Fruit fly (Drosophila melanogaster) whole organism, embryonic: ENCODE data around the gene CG7367.

Experiments
- Atf6 ChIP-seq: fragments of 200-800 bp; sonication (Bioruptor generic); IDR thresholded peaks from 2 replicates; pipeline ENCODE4 v1.3.6; 2022; ENCODE audit warnings: missing biosample characterization, missing genetic modification characterization
- Bgb ChIP-seq: fragments of 200-800 bp; sonication (Bioruptor generic); IDR thresholded peaks from 2 replicates; pipeline ENCODE4 v1.3.6; 2022; ENCODE audit warnings: missing biosample characterization, missing genetic modification characterization; ENCODE audit not compliant: partially characterized antibody
- CG11695 ChIP-seq: fragments of 200-800 bp; sonication (Bioruptor generic); IDR thresholded peaks from 3 replicates; pipeline ENCODE4 v1.3.6; 2022; ENCODE audit warnings: missing biosample characterization, missing genetic modification characterization
- CG12769 ChIP-seq: fragments of 200-800 bp; sonication (Bioruptor generic); optimal IDR thresholded peaks from 2 replicates; lab custom pipeline; 2019; ENCODE audit warnings: missing biosample characterization, mild to moderate bottlenecking, missing genetic modification characterization, moderate library complexity
- CG14667 ChIP-seq: fragments of 200-800 bp; sonication (Bioruptor generic); IDR thresholded peaks from 2 replicates; pipeline ENCODE4 v1.3.6; 2022; ENCODE audit warnings: missing biosample characterization, missing genetic modification characterization
- CG14965 ChIP-seq: fragments of 200-800 bp; sonication (Bioruptor generic); optimal IDR thresholded peaks from 2 replicates; lab custom pipeline; 2016; ENCODE audit warnings: missing biosample characterization, missing genetic modification characterization, borderline replicate concordance
- CG17829 ChIP-seq: fragments of 200-800 bp; optimal IDR thresholded peaks from 2 replicates; lab custom pipeline; 2019; ENCODE audit warnings: missing biosample characterization, mild to moderate bottlenecking, missing genetic modification characterization, moderate library complexity
- CG18599 ChIP-seq: fragments of 200-800 bp; sonication (Bioruptor generic); optimal IDR thresholded peaks from 3 replicates; lab custom pipeline; 2017; ENCODE audit warnings: missing biosample characterization, missing genetic modification characterization, mild to moderate bottlenecking, moderate library complexity, missing genetic modification reagents
- CG2199 ChIP-seq: fragments of 200-800 bp; sonication (Bioruptor generic); IDR thresholded peaks from 3 replicates; pipeline ENCODE4 v1.3.6; 2022; ENCODE audit warnings: missing biosample characterization, missing genetic modification characterization
- CG3163 ChIP-seq: fragments of 200-800 bp; sonication (Bioruptor generic); optimal IDR thresholded peaks from 3 replicates; lab custom pipeline; 2016; ENCODE audit warnings: missing biosample characterization, missing genetic modification characterization
- CG34376 ChIP-seq: fragments of 200-800 bp; sonication (Bioruptor generic); optimal IDR thresholded peaks from 2 replicates; lab custom pipeline; 2018; ENCODE audit warnings: missing biosample characterization, mild to moderate bottlenecking, missing genetic modification characterization
- CG34422 ChIP-seq: fragments of 200-800 bp; sonication (Bioruptor generic); IDR thresholded peaks from 3 replicates; pipeline ENCODE4 v1.3.6; 2022; ENCODE audit warnings: missing biosample characterization, missing genetic modification characterization
- CG4328 ChIP-seq: fragments of 200-800 bp; sonication (Bioruptor generic); optimal IDR thresholded peaks from 3 replicates; lab custom pipeline; 2017; ENCODE audit warnings: missing biosample characterization, missing genetic modification reagents, missing genetic modification characterization
- CG4617 ChIP-seq: fragments of 200-800 bp; sonication (Bioruptor generic); optimal IDR thresholded peaks from 3 replicates; lab custom pipeline; 2016; ENCODE audit warnings: missing biosample characterization, missing genetic modification characterization, borderline replicate concordance
- D19A ChIP-seq: fragments of 200-800 bp; optimal IDR thresholded peaks from 3 replicates; lab custom pipeline; 2019; ENCODE audit warnings: missing biosample characterization, mild to moderate bottlenecking, missing genetic modification characterization, moderate library complexity
- Dbx ChIP-seq: fragments of 200-800 bp; sonication (Bioruptor generic); IDR thresholded peaks from 3 replicates; pipeline ENCODE4 v1.3.6; 2022; ENCODE audit warnings: missing biosample characterization, missing genetic modification characterization
- Deaf1 ChIP-seq: fragments of 200-800 bp; optimal IDR thresholded peaks from 3 replicates; lab custom pipeline; 2019; ENCODE audit warnings: missing biosample characterization, mild to moderate bottlenecking, missing genetic modification characterization, moderate library complexity
- Drgx ChIP-seq: fragments of 200-800 bp; sonication (Bioruptor generic); IDR thresholded peaks from 2 replicates; pipeline ENCODE4 v1.3.6; 2022; ENCODE audit warnings: missing biosample characterization, missing genetic modification characterization
- HmgZ ChIP-seq: fragments of 200-800 bp; sonication (Bioruptor generic); optimal IDR thresholded peaks from 2 replicates; lab custom pipeline; 2018; ENCODE audit warnings: missing biosample characterization, mild to moderate bottlenecking, missing genetic modification characterization
- MESR4 ChIP-seq: fragments of 200-800 bp; sonication (Bioruptor generic); optimal IDR thresholded peaks from 2 replicates; lab custom pipeline; 2018; ENCODE audit warnings: missing biosample characterization, mild to moderate bottlenecking, missing genetic modification characterization, moderate library complexity
- MTF-1 ChIP-seq: fragments of 200-800 bp; sonication (Bioruptor generic); optimal IDR thresholded peaks from 2 replicates; lab custom pipeline; 2018; ENCODE audit warnings: missing biosample characterization, mild to moderate bottlenecking, missing genetic modification characterization, borderline replicate concordance
- Meics ChIP-seq: fragments of 200-800 bp; sonication (Bioruptor generic); optimal IDR thresholded peaks from 2 replicates; lab custom pipeline; 2017; ENCODE audit warnings: missing biosample characterization, mild to moderate bottlenecking, missing genetic modification characterization
- Opbp ChIP-seq: fragments of 200-800 bp; sonication (Bioruptor generic); IDR thresholded peaks from 3 replicates; pipeline ENCODE4 v1.3.6; 2022; ENCODE audit warnings: missing biosample characterization, missing genetic modification characterization; ENCODE audit not compliant: partially characterized antibody
- Pdp1 ChIP-seq, 2 experiments: fragments of 200-800 bp; sonication (Bioruptor generic); optimal IDR thresholded peaks; 3 replicates each; lab custom pipeline; 2016; ENCODE audit warnings: missing biosample characterization in 2 of 2, missing genetic modification characterization in 2 of 2, mild to moderate bottlenecking in 1 of 2, moderate library complexity in 1 of 2
- Stat92E ChIP-seq, 3 experiments: fragments of >200 bp in 2 of 3; fragments of 200-800 bp in 1 of 3; sonication (Bioruptor generic) in 1 of 3; optimal IDR thresholded peaks; 2 replicates each; lab custom pipeline; 2017 to 2019; ENCODE audit warnings: missing biosample characterization in 3 of 3, missing genetic modification characterization in 3 of 3, mild to moderate bottlenecking in 1 of 3, moderate library complexity in 1 of 3
- Trl ChIP-seq, 3 experiments: fragments of >200 bp in 2 of 3; fragments of 200-800 bp in 1 of 3; sonication (Bioruptor generic) in 1 of 3; optimal IDR thresholded peaks; 2 replicates in 1 of 3; 3 replicates in 2 of 3; lab custom pipeline; 2016 to 2017; ENCODE audit warnings: missing biosample characterization in 1 of 3, missing genetic modification characterization in 1 of 3
- YL-1 ChIP-seq: fragments of 200-800 bp; sonication (Bioruptor generic); optimal IDR thresholded peaks from 3 replicates; lab custom pipeline; 2017; ENCODE audit warnings: missing biosample characterization, mild to moderate bottlenecking, missing genetic modification characterization
- abd-A ChIP-seq: fragments of 200-800 bp; sonication (Bioruptor generic); optimal IDR thresholded peaks from 3 replicates; lab custom pipeline; 2019; ENCODE audit warnings: missing biosample characterization, mild to moderate bottlenecking, missing genetic modification characterization, moderate library complexity
- cas ChIP-seq: fragments of 200-800 bp; sonication (Bioruptor generic); IDR thresholded peaks from 2 replicates; pipeline ENCODE4 v1.3.6; 2022; ENCODE audit warnings: missing biosample characterization, missing genetic modification characterization
- cg ChIP-seq: fragments of 200-800 bp; sonication (Bioruptor generic); optimal IDR thresholded peaks from 3 replicates; lab custom pipeline; 2019; ENCODE audit warnings: missing biosample characterization, mild to moderate bottlenecking, missing genetic modification characterization, moderate library complexity
- chinmo ChIP-seq: fragments of 200-800 bp; sonication (Bioruptor generic); IDR thresholded peaks from 4 replicates; pipeline ENCODE4 v1.3.6; 2022; ENCODE audit warnings: missing biosample characterization, missing genetic modification characterization; ENCODE audit not compliant: partially characterized antibody
- cwo ChIP-seq: fragments of 200-800 bp; sonication (Bioruptor generic); optimal IDR thresholded peaks from 3 replicates; lab custom pipeline; 2017; ENCODE audit warnings: missing biosample characterization, missing genetic modification characterization, mild to moderate bottlenecking, moderate library complexity, missing genetic modification reagents
- dysf ChIP-seq: fragments of 200-800 bp; sonication (Bioruptor generic); IDR thresholded peaks from 3 replicates; pipeline ENCODE4 v1.3.6; 2022; ENCODE audit warnings: missing biosample characterization, missing genetic modification characterization
- kay ChIP-seq: fragments of 200-800 bp; sonication (Bioruptor generic); optimal IDR thresholded peaks from 2 replicates; lab custom pipeline; 2016; ENCODE audit warnings: missing biosample characterization, missing genetic modification characterization
- lola ChIP-seq, 3 experiments: fragments of >200 bp in 2 of 3; fragments of 200-800 bp in 1 of 3; sonication (Bioruptor generic) in 1 of 3; optimal IDR thresholded peaks; 2 replicates each; lab custom pipeline; 2017 to 2019; ENCODE audit warnings: missing biosample characterization in 3 of 3, missing genetic modification characterization in 3 of 3, mild to moderate bottlenecking in 1 of 3, moderate library complexity in 1 of 3
- lov ChIP-seq, 2 experiments: fragments of 200-800 bp in 1 of 2; fragments of >200 bp in 1 of 2; sonication (Bioruptor generic) in 1 of 2; IDR thresholded peaks in 1 of 2; optimal IDR thresholded peaks in 1 of 2; 2 replicates in 1 of 2; 3 replicates in 1 of 2; pipeline versions ENCODE4 v1.3.6 to Lab custom; 2017 to 2022; ENCODE audit warnings: missing biosample characterization in 1 of 2, missing genetic modification characterization in 1 of 2
- mam ChIP-seq: fragments of 200-800 bp; sonication (Bioruptor generic); optimal IDR thresholded peaks from 3 replicates; lab custom pipeline; 2016; ENCODE audit warnings: missing biosample characterization, missing genetic modification characterization
- row ChIP-seq: fragments of 200-800 bp; sonication (Bioruptor generic); IDR thresholded peaks from 3 replicates; pipeline ENCODE4 v1.3.6; 2022; ENCODE audit warnings: missing biosample characterization, missing genetic modification characterization
- sens ChIP-seq: fragments of 200-800 bp; sonication (Bioruptor generic); peaks from one replicate; lab custom pipeline; 2016; ENCODE audit warnings: missing biosample characterization, missing genetic modification characterization
- shn ChIP-seq: fragments of 200-800 bp; sonication (Bioruptor generic); optimal IDR thresholded peaks from 3 replicates; lab custom pipeline; 2016; ENCODE audit warnings: missing biosample characterization, missing genetic modification characterization
- so ChIP-seq: fragments of 200-800 bp; sonication (Bioruptor generic); IDR thresholded peaks from 3 replicates; pipeline ENCODE4 v1.3.6; 2022; ENCODE audit warnings: missing biosample characterization, missing genetic modification characterization
- vvl ChIP-seq: fragments of 200-800 bp; sonication (Bioruptor generic); IDR thresholded peaks from 2 replicates; pipeline ENCODE4 v1.3.6; 2022; ENCODE audit warnings: missing biosample characterization, missing genetic modification characterization

The CG7367 gene

dm6 chr2L:8083427-8084295 is 44.1 kb upstream of the CG7367 start (continued):
- TF ChIP-seq Opbp (GFP tag; lab: Robert Waterston, UW) (peak; percentile 50; the same call in 1 of the 3 replicates), CG18599 (GFP tag; lab: Kevin White, UChicago) (peak; percentile 41), chinmo (0 out of 4 replicates have a peak, but pooled peaks have one; percentile 51), row (GFP tag; lab: Robert Waterston, UW) (no peak; the same call in 2 of the 3 replicates), Stat92E (GFP tag; optimal IDR thresholded peaks at IDR 0.05; lab: Kevin White, UChicago) (peak in 1 of 3 experiments; percentile 6), so (GFP tag; lab: Robert Waterston, UW) (peak; percentile 43; the same call in 1 of the 3 replicates), D19A (tag; lab: Kevin White, UChicago) (peak; percentile 16), lola (GFP tag; optimal IDR thresholded peaks at IDR 0.05; lab: Kevin White, UChicago) (peak in 1 of 3 experiments; percentile 93), CG3163 (GFP tag; lab: Kevin White, UChicago) (peak; percentile 65), YL-1 (GFP tag; lab: Kevin White, UChicago) (peak; percentile 68), kay (GFP tag; lab: Kevin White, UChicago) (peak; percentile 3), CG4328 (GFP tag; lab: Kevin White, UChicago) (no peak), cg (GFP tag; lab: Kevin White, UChicago) (peak; percentile 100), sens (GFP tag; lab: Kevin White, UChicago) (peak; percentile 70), shn (GFP tag; lab: Kevin White, UChicago) (peak; percentile 4), CG17829 (tag; lab: Kevin White, UChicago) (peak; percentile 13), HmgZ (tag; lab: Kevin White, UChicago) (peak; percentile 50), CG11695 (GFP tag; lab: Robert Waterston, UW) (no peak), CG14667 (GFP tag; lab: Robert Waterston, UW) (no peak), CG12769 (tag; lab: Kevin White, UChicago) (peak; percentile 77), MTF-1 (GFP tag; lab: Kevin White, UChicago) (peak; percentile 9), cas (GFP tag; lab: Robert Waterston, UW) (no peak), Meics (peak; percentile 22), CG14965 (GFP tag; lab: Kevin White, UChicago) (no peak), CG34422 (GFP tag; lab: Robert Waterston, UW) (peak; percentile 60; the same call in 1 of the 3 replicates), lov (optimal IDR thresholded peaks at IDR 0.05; lab: Kevin White, UChicago) (no peak), lov (GFP tag; IDR thresholded peaks at IDR 0.05; lab: Robert Waterston, UW) (peak; percentile 42; the same call in 1 of the 3 replicates), CG34376 (GFP tag; lab: Kevin White, UChicago) (peak; percentile 30), Trl (optimal IDR thresholded peaks at IDR 0.05; lab: Kevin White, UChicago) (peak; percentile 81 to 93), Trl (GFP tag; optimal IDR thresholded peaks at IDR 0.05; lab: Kevin White, UChicago) (peak; percentile 29), Atf6 (GFP tag; lab: Robert Waterston, UW) (0 out of 2 replicates have a peak, but pooled peaks have one; percentile 11), CG2199 (GFP tag; lab: Robert Waterston, UW) (peak; percentile 71; the same call in 1 of the 3 replicates), CG4617 (GFP tag; lab: Kevin White, UChicago) (peak; percentile 54), Dbx (GFP tag; lab: Robert Waterston, UW) (0 out of 3 replicates have a peak, but pooled peaks have one; percentile 43), dysf (GFP tag; lab: Robert Waterston, UW) (no peak), vvl (GFP tag; lab: Robert Waterston, UW) (0 out of 2 replicates have a peak, but pooled peaks have one; percentile 24), Bgb (peak; percentile 32; the same call in 1 of the 2 replicates), mam (GFP tag; lab: Kevin White, UChicago) (no peak), Deaf1 (tag; lab: Kevin White, UChicago) (peak; percentile 3), abd-A (tag; lab: Kevin White, UChicago) (peak; percentile 64), MESR4 (GFP tag; lab: Kevin White, UChicago) (peak; percentile 93), cwo (GFP tag; lab: Kevin White, UChicago) (peak; percentile 23), Drgx (peak; percentile 64), Pdp1 (GFP tag; optimal IDR thresholded peaks at IDR 0.05; lab: Kevin White, UChicago) (peak in 1 of 2 experiments; percentile 89)
